Worm (Caenorhabditis elegans) whole organism, L3 larva: ENCODE measurements around the gene irld-45.

Experiments
- R02D3.7 ChIP-seq: fragments of 150-350 bp; optimal IDR thresholded peaks from 2 replicates; lab custom pipeline; 2014; ENCODE audit warnings: missing biosample characterization, missing genetic modification characterization
- ZK546.5 ChIP-seq: sonication (generic microtip); optimal IDR thresholded peaks from 2 replicates; lab custom pipeline; 2017; ENCODE audit warnings: missing biosample characterization, missing genetic modification characterization
- aly-2 ChIP-seq: fragments of 150-350 bp; optimal IDR thresholded peaks from 2 replicates; lab custom pipeline; 2014; ENCODE audit warnings: missing biosample characterization, missing genetic modification characterization
- ama-1 ChIP-seq: fragments of 150-350 bp; optimal IDR thresholded peaks from 2 replicates; lab custom pipeline; 2018
- ceh-16 ChIP-seq: sonication (generic microtip); optimal IDR thresholded peaks from 2 replicates; lab custom pipeline; 2017; ENCODE audit warnings: missing biosample characterization, missing genetic modification characterization
- ceh-82 ChIP-seq: fragments of 150-350 bp; optimal IDR thresholded peaks from 2 replicates; lab custom pipeline; 2014; ENCODE audit warnings: missing biosample characterization, missing genetic modification characterization
- ceh-9 ChIP-seq: sonication (generic microtip); optimal IDR thresholded peaks from 2 replicates; lab custom pipeline; 2018; ENCODE audit warnings: missing biosample characterization, missing genetic modification characterization
- daf-12 ChIP-seq: fragments of 150-350 bp; optimal IDR thresholded peaks from 2 replicates; lab custom pipeline; 2014; ENCODE audit warnings: missing biosample characterization, missing genetic modification reagents, missing genetic modification characterization
- egl-27 ChIP-seq: sonication (generic microtip); optimal IDR thresholded peaks from 4 replicates; lab custom pipeline; 2017; ENCODE audit warnings: missing biosample characterization, missing genetic modification reagents, missing genetic modification characterization
- elt-1 ChIP-seq: fragments of 150-350 bp; optimal IDR thresholded peaks from 2 replicates; lab custom pipeline; 2014; ENCODE audit warnings: missing biosample characterization, missing genetic modification characterization
- elt-2 ChIP-seq: sonication (generic microtip); optimal IDR thresholded peaks from 2 replicates; lab custom pipeline; 2016; ENCODE audit warnings: missing genetic modification reagents, mild to moderate bottlenecking, missing genetic modification characterization, missing compliant biosample characterization
- elt-3 ChIP-seq, 3 experiments: fragments of 150-350 bp in 1 of 3; sonication (generic microtip) in 2 of 3; optimal IDR thresholded peaks; 2 replicates in 2 of 3; 4 replicates in 1 of 3; lab custom pipeline; 2014 to 2017; ENCODE audit warnings: missing biosample characterization in 3 of 3, missing genetic modification characterization in 3 of 3
- eor-1 ChIP-seq, 2 experiments: fragments of 150-350 bp; optimal IDR thresholded peaks; 2 replicates each; lab custom pipeline; 2014 to 2018; ENCODE audit warnings: missing biosample characterization in 2 of 2, missing genetic modification characterization in 2 of 2
- hmg-11 ChIP-seq: sonication (generic microtip); optimal IDR thresholded peaks from 2 replicates; lab custom pipeline; 2016; ENCODE audit warnings: missing genetic modification characterization, missing compliant biosample characterization
- jun-1 ChIP-seq: fragments of 150-350 bp; optimal IDR thresholded peaks from 2 replicates; lab custom pipeline; 2014; ENCODE audit warnings: missing biosample characterization, missing genetic modification reagents, missing genetic modification characterization
- lsy-12 ChIP-seq: sonication (generic microtip); optimal IDR thresholded peaks from 2 replicates; lab custom pipeline; 2016; ENCODE audit warnings: mild to moderate bottlenecking, missing genetic modification characterization, missing compliant biosample characterization
- nfya-1 ChIP-seq: sonication (generic microtip); optimal IDR thresholded peaks from 2 replicates; lab custom pipeline; 2017; ENCODE audit warnings: missing genetic modification characterization, mild to moderate bottlenecking, missing compliant biosample characterization, antibody characterized with exemption, moderate library complexity; ENCODE audit not compliant: insufficient read depth
- nhr-11 ChIP-seq: fragments of 150-350 bp; optimal IDR thresholded peaks from 2 replicates; lab custom pipeline; 2014; ENCODE audit warnings: missing biosample characterization, missing genetic modification characterization
- nhr-12 ChIP-seq: fragments of 150-350 bp; optimal IDR thresholded peaks from 2 replicates; lab custom pipeline; 2014; ENCODE audit warnings: missing biosample characterization, missing genetic modification characterization
- nhr-23 ChIP-seq: fragments of 150-350 bp; optimal IDR thresholded peaks from 2 replicates; lab custom pipeline; 2014; ENCODE audit warnings: missing biosample characterization, missing genetic modification reagents, missing genetic modification characterization
- nhr-237 ChIP-seq: fragments of 150-350 bp; optimal IDR thresholded peaks from 2 replicates; lab custom pipeline; 2014; ENCODE audit warnings: missing biosample characterization, missing genetic modification characterization
- nhr-25 ChIP-seq: sonication (generic microtip); optimal IDR thresholded peaks from 2 replicates; lab custom pipeline; 2017; ENCODE audit warnings: missing biosample characterization, missing genetic modification characterization
- nhr-28 ChIP-seq: fragments of 150-350 bp; optimal IDR thresholded peaks from 2 replicates; lab custom pipeline; 2014; ENCODE audit warnings: missing biosample characterization, missing genetic modification characterization
- nhr-67 ChIP-seq: fragments of 150-350 bp; optimal IDR thresholded peaks from 2 replicates; lab custom pipeline; 2014; ENCODE audit warnings: missing biosample characterization, missing genetic modification characterization
- nhr-77 ChIP-seq: fragments of 150-350 bp; optimal IDR thresholded peaks from 2 replicates; lab custom pipeline; 2014; ENCODE audit warnings: missing biosample characterization, missing genetic modification characterization
- pha-4 ChIP-seq: fragments of 150-350 bp; optimal IDR thresholded peaks from 2 replicates; lab custom pipeline; 2014; ENCODE audit warnings: missing biosample characterization, missing genetic modification reagents, missing genetic modification characterization
- pqm-1 ChIP-seq: fragments of 150-350 bp; optimal IDR thresholded peaks from 2 replicates; lab custom pipeline; 2017; ENCODE audit warnings: missing biosample characterization, missing genetic modification characterization, inconsistent platforms
- skn-1 ChIP-seq: fragments of 150-350 bp; optimal IDR thresholded peaks from 2 replicates; lab custom pipeline; 2014; ENCODE audit warnings: missing biosample characterization, missing genetic modification characterization
- tbx-2 ChIP-seq: sonication (generic microtip); optimal IDR thresholded peaks from 2 replicates; lab custom pipeline; 2016; ENCODE audit warnings: mild to moderate bottlenecking, missing genetic modification characterization, missing compliant biosample characterization
- unc-39 ChIP-seq: sonication (generic microtip); optimal IDR thresholded peaks from 4 replicates; lab custom pipeline; 2017; ENCODE audit warnings: missing biosample characterization, missing genetic modification characterization
- zag-1 ChIP-seq: fragments of 150-350 bp; optimal IDR thresholded peaks from 2 replicates; lab custom pipeline; 2014; ENCODE audit warnings: missing biosample characterization, missing genetic modification characterization
- ztf-11 ChIP-seq: fragments of 150-350 bp; optimal IDR thresholded peaks from 2 replicates; lab custom pipeline; 2014; ENCODE audit warnings: missing biosample characterization, missing genetic modification characterization

Gene irld-45

DNA sequence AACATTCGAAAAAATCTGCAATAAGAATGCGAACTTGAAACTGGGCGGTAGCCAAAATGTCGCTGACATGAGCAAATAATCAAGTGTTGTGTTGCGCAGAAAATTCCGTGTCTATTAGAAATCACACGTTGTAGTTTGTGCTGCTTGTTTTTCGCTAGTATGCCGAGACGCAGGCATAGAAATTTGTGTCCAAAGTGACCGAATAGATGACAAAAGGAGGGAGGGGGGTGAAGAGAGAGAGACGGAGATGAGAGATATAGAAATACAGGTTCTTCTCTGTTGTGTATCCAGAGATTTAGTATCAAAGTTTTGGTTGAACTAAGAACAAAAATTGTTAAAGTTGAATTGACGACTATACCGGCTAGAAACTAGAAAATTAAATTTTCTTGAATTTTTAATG lies 20.8 kb upstream of the irld-45 start (continued):
- TF ChIP-seq tbx-2 (tag; lab: Kevin White, UChicago) (no peak), hmg-11 (tag; lab: Kevin White, UChicago) (no peak), elt-1 (tag; lab: Kevin White, UChicago) (no peak)

DNA sequence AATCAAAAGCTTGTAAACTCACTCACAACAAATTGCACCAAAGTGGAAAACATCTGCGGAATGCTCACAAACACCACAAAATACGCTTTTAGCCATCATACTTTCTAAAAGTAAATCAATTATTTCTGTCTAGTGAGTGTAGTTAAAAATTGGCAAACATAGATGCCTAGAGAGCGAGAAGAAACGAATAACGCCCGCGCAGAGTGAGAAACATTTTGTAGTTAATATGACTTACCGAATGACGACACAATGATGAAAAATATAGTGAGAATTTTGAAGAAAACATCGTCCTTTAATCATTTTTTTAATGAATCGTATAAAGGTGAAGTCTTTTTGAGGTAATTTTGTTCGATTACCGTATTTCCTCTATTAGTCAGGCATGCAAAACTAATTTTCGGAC lies 18.8 kb upstream of the irld-45 start, which contains the start of gene nhr-238:
TSS of gene nhr-238 (minus strand) at position 104 of the 400 bp plus-strand sequence.
- TF ChIP-seq nhr-77 (peak; percentile 66), nhr-11 (tag; lab: Kevin White, UChicago) (no peak), ZK546.5 (tag; lab: Kevin White, UChicago) (peak; percentile 47), eor-1 (tag; optimal IDR thresholded peaks at IDR 0.05; lab: Kevin White, UChicago) (no peak), pha-4 (peak; percentile 11), nhr-28 (tag; lab: Kevin White, UChicago) (peak; percentile 50), nhr-25 (tag; lab: Kevin White, UChicago) (no peak), ztf-11 (tag; lab: Kevin White, UChicago) (no peak), elt-3 (tag; optimal IDR thresholded peaks at IDR 0.05; lab: Kevin White, UChicago) (no peak), jun-1 (no peak), hmg-11 (tag; lab: Kevin White, UChicago) (no peak), nhr-12 (no peak)

DNA sequence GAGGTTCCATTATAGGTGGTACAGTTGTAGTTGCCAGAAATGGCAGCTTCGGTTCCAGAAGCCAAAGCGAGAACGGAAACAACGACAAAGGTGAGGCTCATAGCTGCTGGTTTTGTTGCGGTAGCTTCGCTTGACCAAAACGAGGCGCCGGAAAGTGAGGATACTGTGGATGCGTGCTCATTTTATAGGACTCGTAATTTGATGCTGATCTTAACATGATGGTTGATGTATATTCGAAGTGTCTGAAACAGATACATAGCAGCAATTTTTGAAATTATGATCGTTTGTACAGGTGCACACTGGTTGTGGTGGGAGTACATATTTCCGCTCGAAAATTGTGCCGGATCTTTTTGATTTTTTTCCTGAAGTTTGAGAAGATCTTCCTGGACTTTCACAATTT lies 17.0 kb upstream of the irld-45 start, which contains the start of gene Y46H3D.8:
TSS of gene Y46H3D.8 (minus strand) at position 101 of the 400 bp plus-strand sequence.
- TF ChIP-seq nhr-28 (tag; lab: Kevin White, UChicago) (no peak), nhr-237 (tag; lab: Kevin White, UChicago) (no peak), nhr-12 (no peak), aly-2 (tag; lab: Kevin White, UChicago) (no peak)
- TF ChIP-seq, all 47 proteins: peak for 0

DNA sequence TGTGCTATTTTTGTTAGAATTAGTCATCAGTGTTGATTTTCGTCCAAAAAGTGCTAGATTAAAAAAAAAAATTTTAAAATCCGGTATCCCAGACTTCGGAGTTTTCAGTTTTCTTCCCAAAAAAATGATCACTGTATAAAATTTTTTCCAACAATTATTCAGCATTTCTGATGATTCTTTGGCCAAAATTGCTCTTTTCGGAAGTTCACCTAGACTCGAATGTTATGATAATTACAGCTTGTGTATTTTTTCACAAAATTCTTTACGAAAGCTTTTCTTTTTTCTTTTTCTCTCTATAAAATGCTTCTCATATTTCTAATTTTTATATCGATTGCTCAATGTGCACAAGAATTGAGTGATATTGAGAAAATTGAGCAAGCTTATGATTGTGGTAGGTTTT lies 16.4 kb upstream of the irld-45 start, which contains the start of gene irld-17:
TSS of gene irld-17 (plus strand) at position 301 of the 400 bp plus-strand sequence.
- no peak for TF ChIP-seq elt-2 (tag; lab: Kevin White, UChicago)
- TF ChIP-seq nhr-67 (tag; lab: Kevin White, UChicago), result no peak
- no peak for TF ChIP-seq lsy-12 (tag; lab: Kevin White, UChicago)
- no peak for TF ChIP-seq unc-39 (tag; lab: Kevin White, UChicago)
- TF ChIP-seq R02D3.7 (tag; lab: Kevin White, UChicago), result no peak

DNA sequence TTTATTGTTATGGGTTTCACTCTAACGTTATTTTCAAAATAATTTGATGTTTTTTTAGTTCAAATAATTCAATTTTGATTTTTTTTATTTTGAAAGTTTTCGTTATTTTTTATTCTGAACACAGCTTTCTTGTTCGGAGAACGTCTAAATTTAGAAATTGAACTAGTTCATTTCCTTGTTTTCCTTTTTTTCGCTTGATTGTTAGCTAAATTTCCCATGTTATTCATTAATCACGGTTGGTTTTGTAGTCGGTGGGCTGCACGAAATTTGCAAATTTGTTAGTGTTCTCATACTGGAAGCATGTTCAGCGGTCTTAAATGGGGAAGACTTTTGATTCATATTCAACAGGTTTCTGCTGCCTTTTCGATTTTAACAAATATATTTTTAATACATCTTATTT lies 12.2 kb upstream of the irld-45 start, which contains the start of gene str-222:
TSS of gene str-222 (plus strand) at position 301 of the 400 bp plus-strand sequence.
- TF ChIP-seq nhr-11 (tag; lab: Kevin White, UChicago) (no peak), zag-1 (tag; lab: Kevin White, UChicago) (no peak), nhr-28 (tag; lab: Kevin White, UChicago) (no peak), aly-2 (tag; lab: Kevin White, UChicago) (no peak), pha-4 (no peak), nhr-12 (no peak), nhr-23 (tag; lab: Kevin White, UChicago) (no peak), skn-1 (tag; lab: Kevin White, UChicago) (no peak), pqm-1 (tag; lab: Kevin White, UChicago) (no peak), nhr-237 (tag; lab: Kevin White, UChicago) (no peak), ceh-82 (no peak), daf-12 (no peak), nhr-25 (tag; lab: Kevin White, UChicago) (no peak), nfya-1 (no peak), ceh-9 (tag; lab: Kevin White, UChicago) (no peak), eor-1 (tag; optimal IDR thresholded peaks at IDR 0.05; lab: Kevin White, UChicago) (no peak), ama-1 (lab: Kevin White, UChicago) (no peak), ZK546.5 (tag; lab: Kevin White, UChicago) (no peak), nhr-67 (tag; lab: Kevin White, UChicago) (no peak)

DNA sequence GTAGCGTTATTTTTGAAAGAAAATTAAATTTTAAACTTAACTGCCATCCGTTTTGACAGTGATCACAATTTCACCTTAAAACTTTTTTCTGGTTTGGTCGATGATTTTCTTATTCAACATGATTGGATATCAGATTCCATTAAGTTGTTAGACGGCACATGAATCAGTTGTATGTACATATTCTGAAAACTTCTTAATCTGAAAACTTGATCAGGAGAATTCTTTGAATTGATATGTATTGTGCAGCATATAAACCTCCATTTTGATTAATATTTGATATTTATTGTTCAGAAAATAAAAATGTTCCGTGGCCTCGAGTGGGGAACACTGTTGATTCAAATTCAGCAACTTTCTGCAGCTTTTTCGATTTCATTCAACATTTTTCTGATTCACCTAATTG lies 8.1 kb upstream of the irld-45 start, which contains the start of gene str-221:
TSS of gene str-221 (plus strand) at position 301 of the 400 bp plus-strand sequence.
- TF ChIP-seq ceh-16 (no peak), pha-4 (no peak), egl-27 (tag; lab: Kevin White, UChicago) (no peak)
- TF ChIP-seq, all 47 proteins: peak for 0
